Fruit fly (Drosophila melanogaster) whole organism: ENCODE measurements around the gene Gyc89Db.

Experiments used
- CG8478 ChIP-seq: fragments of >200 bp; optimal IDR thresholded peaks from 2 replicates; lab custom pipeline; 2018; ENCODE audit warnings: inconsistent platforms
- Dll ChIP-seq: fragments of >200 bp; optimal IDR thresholded peaks from 2 replicates; lab custom pipeline; 2017
- EcR ChIP-seq, 2 experiments: fragments of >200 bp; optimal IDR thresholded peaks; 2 replicates each; lab custom pipeline; 2017; ENCODE audit warnings: missing biosample characterization in 2 of 2, missing genetic modification characterization in 2 of 2, missing genetic modification reagents in 2 of 2
- pan ChIP-seq: fragments of >200 bp; optimal IDR thresholded peaks from 2 replicates; lab custom pipeline; 2017
- psq ChIP-seq: fragments of >200 bp; optimal IDR thresholded peaks from 2 replicates; lab custom pipeline; 2017
- usp ChIP-seq: fragments of >200 bp; optimal IDR thresholded peaks from 2 replicates; lab custom pipeline; 2017; ENCODE audit warnings: missing biosample characterization, missing genetic modification characterization, mixed read lengths

- TF ChIP-seq Dll (lab: Kevin White, UChicago) (no peak), usp (no peak), pan (lab: Kevin White, UChicago) (no peak), psq (lab: Kevin White, UChicago) (no peak), CG8478 (lab: Kevin White, UChicago) (no peak), EcR (GFP tag; optimal IDR thresholded peaks at IDR 0.05; lab: Kevin White, UChicago) (no peak)
Observed at dm6 chr3R:16524593-16525111, 47.7 kb downstream of the Gyc89Db start.
